Worm (Caenorhabditis elegans) whole organism, L3 larva: ENCODE data around the gene T13C2.2.

Experiments
- R02D3.7 ChIP-seq: fragments of 150-350 bp; optimal IDR thresholded peaks from 2 replicates; lab custom pipeline; 2014; ENCODE audit warnings: missing biosample characterization, missing genetic modification characterization
- ZK546.5 ChIP-seq: sonication (generic microtip); optimal IDR thresholded peaks from 2 replicates; lab custom pipeline; 2017; ENCODE audit warnings: missing biosample characterization, missing genetic modification characterization
- aly-2 ChIP-seq: fragments of 150-350 bp; optimal IDR thresholded peaks from 2 replicates; lab custom pipeline; 2014; ENCODE audit warnings: missing biosample characterization, missing genetic modification characterization
- ceh-28 ChIP-seq: fragments of 150-350 bp; optimal IDR thresholded peaks from 2 replicates; lab custom pipeline; 2014; ENCODE audit warnings: missing biosample characterization, missing genetic modification reagents, missing genetic modification characterization
- ceh-82 ChIP-seq: fragments of 150-350 bp; optimal IDR thresholded peaks from 2 replicates; lab custom pipeline; 2014; ENCODE audit warnings: missing biosample characterization, missing genetic modification characterization
- daf-12 ChIP-seq: fragments of 150-350 bp; optimal IDR thresholded peaks from 2 replicates; lab custom pipeline; 2014; ENCODE audit warnings: missing biosample characterization, missing genetic modification reagents, missing genetic modification characterization
- egl-27 ChIP-seq: sonication (generic microtip); optimal IDR thresholded peaks from 4 replicates; lab custom pipeline; 2017; ENCODE audit warnings: missing biosample characterization, missing genetic modification reagents, missing genetic modification characterization
- egl-5 ChIP-seq: fragments of 150-350 bp; optimal IDR thresholded peaks from 2 replicates; lab custom pipeline; 2017; ENCODE audit warnings: missing biosample characterization, missing genetic modification reagents, missing genetic modification characterization, inconsistent platforms
- elt-1 ChIP-seq: fragments of 150-350 bp; optimal IDR thresholded peaks from 2 replicates; lab custom pipeline; 2014; ENCODE audit warnings: missing biosample characterization, missing genetic modification characterization
- elt-2 ChIP-seq: sonication (generic microtip); optimal IDR thresholded peaks from 2 replicates; lab custom pipeline; 2016; ENCODE audit warnings: missing genetic modification reagents, mild to moderate bottlenecking, missing genetic modification characterization, missing compliant biosample characterization
- elt-3 ChIP-seq, 3 experiments: fragments of 150-350 bp in 1 of 3; sonication (generic microtip) in 2 of 3; optimal IDR thresholded peaks; 2 replicates in 2 of 3; 4 replicates in 1 of 3; lab custom pipeline; 2014 to 2017; ENCODE audit warnings: missing biosample characterization in 3 of 3, missing genetic modification characterization in 3 of 3
- fkh-2 ChIP-seq: fragments of 150-350 bp; optimal IDR thresholded peaks from 2 replicates; lab custom pipeline; 2014; ENCODE audit warnings: missing biosample characterization, missing genetic modification reagents, missing genetic modification characterization
- fos-1 ChIP-seq: fragments of 150-350 bp; optimal IDR thresholded peaks from 2 replicates; lab custom pipeline; 2014; ENCODE audit warnings: missing biosample characterization, missing genetic modification characterization
- hmg-11 ChIP-seq: sonication (generic microtip); optimal IDR thresholded peaks from 2 replicates; lab custom pipeline; 2016; ENCODE audit warnings: missing genetic modification characterization, missing compliant biosample characterization
- jun-1 ChIP-seq: fragments of 150-350 bp; optimal IDR thresholded peaks from 2 replicates; lab custom pipeline; 2014; ENCODE audit warnings: missing biosample characterization, missing genetic modification reagents, missing genetic modification characterization
- lin-39 ChIP-seq: fragments of 150-350 bp; optimal IDR thresholded peaks from 2 replicates; lab custom pipeline; 2018; ENCODE audit warnings: missing biosample characterization, missing genetic modification reagents, missing genetic modification characterization
- mdl-1 ChIP-seq: fragments of 150-350 bp; optimal IDR thresholded peaks from 2 replicates; lab custom pipeline; 2014; ENCODE audit warnings: missing biosample characterization, missing genetic modification characterization
- mml-1 ChIP-seq: fragments of 150-350 bp; sonication (generic microtip); optimal IDR thresholded peaks from 3 replicates; lab custom pipeline; 2014; ENCODE audit warnings: missing biosample characterization, missing genetic modification characterization
- nfya-1 ChIP-seq: sonication (generic microtip); optimal IDR thresholded peaks from 2 replicates; lab custom pipeline; 2017; ENCODE audit warnings: missing genetic modification characterization, mild to moderate bottlenecking, missing compliant biosample characterization, antibody characterized with exemption, moderate library complexity; ENCODE audit not compliant: insufficient read depth
- nhr-11 ChIP-seq: fragments of 150-350 bp; optimal IDR thresholded peaks from 2 replicates; lab custom pipeline; 2014; ENCODE audit warnings: missing biosample characterization, missing genetic modification characterization
- nhr-23 ChIP-seq: fragments of 150-350 bp; optimal IDR thresholded peaks from 2 replicates; lab custom pipeline; 2014; ENCODE audit warnings: missing biosample characterization, missing genetic modification reagents, missing genetic modification characterization
- nhr-25 ChIP-seq: sonication (generic microtip); optimal IDR thresholded peaks from 2 replicates; lab custom pipeline; 2017; ENCODE audit warnings: missing biosample characterization, missing genetic modification characterization
- nhr-28 ChIP-seq: fragments of 150-350 bp; optimal IDR thresholded peaks from 2 replicates; lab custom pipeline; 2014; ENCODE audit warnings: missing biosample characterization, missing genetic modification characterization
- nhr-43 ChIP-seq: sonication (generic microtip); optimal IDR thresholded peaks from 2 replicates; lab custom pipeline; 2016; ENCODE audit warnings: mild to moderate bottlenecking, missing genetic modification characterization, missing compliant biosample characterization; ENCODE audit not compliant: poor library complexity, severe bottlenecking
- pha-4 ChIP-seq: fragments of 150-350 bp; optimal IDR thresholded peaks from 2 replicates; lab custom pipeline; 2014; ENCODE audit warnings: missing biosample characterization, missing genetic modification reagents, missing genetic modification characterization
- pqm-1 ChIP-seq: fragments of 150-350 bp; optimal IDR thresholded peaks from 2 replicates; lab custom pipeline; 2017; ENCODE audit warnings: missing biosample characterization, missing genetic modification characterization, inconsistent platforms
- skn-1 ChIP-seq: fragments of 150-350 bp; optimal IDR thresholded peaks from 2 replicates; lab custom pipeline; 2014; ENCODE audit warnings: missing biosample characterization, missing genetic modification characterization
- tbx-2 ChIP-seq: sonication (generic microtip); optimal IDR thresholded peaks from 2 replicates; lab custom pipeline; 2016; ENCODE audit warnings: mild to moderate bottlenecking, missing genetic modification characterization, missing compliant biosample characterization
- unc-39 ChIP-seq: sonication (generic microtip); optimal IDR thresholded peaks from 4 replicates; lab custom pipeline; 2017; ENCODE audit warnings: missing biosample characterization, missing genetic modification characterization
- unc-62 ChIP-seq: fragments of 150-350 bp; sonication (generic microtip); optimal IDR thresholded peaks from 4 replicates; lab custom pipeline; 2014; ENCODE audit warnings: missing biosample characterization, missing genetic modification reagents, missing genetic modification characterization
- zag-1 ChIP-seq: fragments of 150-350 bp; optimal IDR thresholded peaks from 2 replicates; lab custom pipeline; 2014; ENCODE audit warnings: missing biosample characterization, missing genetic modification characterization
- ztf-11 ChIP-seq: fragments of 150-350 bp; optimal IDR thresholded peaks from 2 replicates; lab custom pipeline; 2014; ENCODE audit warnings: missing biosample characterization, missing genetic modification characterization

Gene T13C2.2

DNA sequence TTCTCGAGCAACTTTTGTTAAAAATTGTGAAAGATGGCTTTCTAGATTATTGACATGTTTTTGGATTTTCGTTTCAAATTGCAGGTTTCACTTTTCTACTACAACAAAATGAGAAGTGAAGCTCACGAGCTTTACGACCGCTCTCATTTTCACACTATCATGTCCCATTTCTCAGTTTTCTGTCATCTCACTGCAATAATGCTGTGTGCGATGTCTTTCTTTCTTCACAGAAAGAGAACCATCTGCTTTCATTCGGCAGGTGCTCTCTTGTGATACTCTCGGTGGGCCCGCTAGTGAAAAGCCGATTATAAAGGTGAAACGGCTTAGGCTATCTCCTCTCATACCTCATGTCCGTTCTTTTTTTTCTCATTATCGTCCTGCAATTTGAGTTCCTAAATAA lies 51.2 kb downstream of the T13C2.2 start:
- no peak for TF ChIP-seq pqm-1 (tag; lab: Kevin White, UChicago)
- peak; percentile 49 for TF ChIP-seq egl-5 (tag; lab: Kevin White, UChicago)

DNA sequence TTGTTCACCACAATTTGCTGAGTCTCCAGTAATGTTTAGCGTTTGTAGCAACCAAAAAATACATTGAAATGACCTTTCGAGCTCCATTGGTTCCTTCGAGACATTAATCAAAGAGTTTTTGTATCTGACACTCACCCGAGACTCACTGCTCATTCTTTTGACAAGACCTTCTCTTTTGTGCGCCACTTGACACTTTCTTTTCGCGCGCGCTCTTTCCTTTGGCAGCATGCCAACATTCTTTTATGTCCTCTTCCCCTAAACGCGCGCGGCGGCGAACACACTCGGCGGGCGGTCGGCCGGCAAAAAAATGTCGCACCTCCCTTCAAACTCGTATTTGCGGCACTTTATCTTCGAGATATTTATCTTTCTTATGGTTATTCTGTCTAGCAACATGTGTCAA lies 51.7 kb downstream of the T13C2.2 start:
- peak; percentile 28 for TF ChIP-seq nfya-1 (tag; lab: Kevin White, UChicago)
- no peak for TF ChIP-seq R02D3.7 (tag; lab: Kevin White, UChicago)
- no peak for TF ChIP-seq ztf-11
- TF ChIP-seq unc-62: peak; percentile 76
- TF ChIP-seq hmg-11 (tag; lab: Kevin White, UChicago): peak; percentile 27
- peak; percentile 27 for TF ChIP-seq pha-4
- TF ChIP-seq egl-27: peak; percentile 31
- TF ChIP-seq nhr-25 (tag; lab: Kevin White, UChicago): peak; percentile 1
- peak; percentile 73 for TF ChIP-seq lin-39 (tag; lab: Kevin White, UChicago)
- TF ChIP-seq, all 47 proteins: peak for 7

ce11 chrII:6844227-6845005 lies 52.4 kb downstream of the T13C2.2 start:
- TF ChIP-seq pha-4 (peak; percentile 69), nfya-1 (tag; lab: Kevin White, UChicago) (peak; percentile 17), fkh-2 (tag; lab: Kevin White, UChicago) (no peak), fos-1 (tag; lab: Kevin White, UChicago) (no peak), unc-62 (no peak), nhr-23 (tag; lab: Kevin White, UChicago) (peak; percentile 41), elt-1 (tag; lab: Kevin White, UChicago) (no peak)

DNA sequence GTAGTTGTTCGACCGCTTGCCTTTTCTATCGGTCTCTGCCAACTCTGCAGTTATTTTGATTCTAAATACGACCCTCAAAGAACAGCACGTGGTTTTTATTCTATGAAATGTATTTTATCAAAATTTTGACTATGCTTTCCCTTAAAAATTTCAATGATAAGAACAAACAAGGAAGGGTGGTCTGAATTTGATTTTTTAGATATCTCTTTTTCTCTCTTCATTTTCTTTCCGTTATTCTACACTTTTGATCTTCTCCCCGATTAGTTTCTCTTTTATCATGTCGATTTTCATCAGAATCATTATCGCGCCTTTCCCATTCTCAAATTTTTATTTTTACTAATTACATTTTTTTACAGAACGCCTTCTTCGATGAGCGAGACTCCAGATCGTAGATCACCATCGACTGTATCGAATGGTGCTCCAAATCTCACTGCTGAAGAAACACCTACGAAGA lies 53.0 kb downstream of the T13C2.2 start:
- TF ChIP-seq elt-2: peak; percentile 39
- no peak for TF ChIP-seq ZK546.5 (tag; lab: Kevin White, UChicago)

DNA sequence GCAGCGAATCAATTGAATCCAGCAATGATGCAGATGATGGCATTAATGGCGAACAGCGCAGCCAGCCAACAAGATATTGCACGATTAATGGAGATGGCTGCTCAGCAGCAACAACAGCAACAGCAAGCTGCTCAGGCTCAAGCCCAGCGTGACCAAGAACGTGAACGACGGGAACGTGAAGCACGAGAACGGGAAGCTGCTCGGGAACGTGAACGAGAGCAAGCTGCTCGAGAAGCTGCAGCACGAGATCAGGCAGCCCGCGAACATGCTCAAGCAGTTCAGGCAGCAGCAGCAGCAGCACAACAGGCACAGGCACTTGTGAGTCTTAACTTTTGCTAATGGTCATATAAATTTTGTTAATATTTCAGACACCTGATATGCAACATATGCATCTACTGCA lies 54.7 kb downstream of the T13C2.2 start:
- TF ChIP-seq pqm-1 (tag; lab: Kevin White, UChicago) (no peak), nhr-43 (tag; lab: Kevin White, UChicago) (no peak), ceh-82 (tag; lab: Kevin White, UChicago) (no peak)

DNA sequence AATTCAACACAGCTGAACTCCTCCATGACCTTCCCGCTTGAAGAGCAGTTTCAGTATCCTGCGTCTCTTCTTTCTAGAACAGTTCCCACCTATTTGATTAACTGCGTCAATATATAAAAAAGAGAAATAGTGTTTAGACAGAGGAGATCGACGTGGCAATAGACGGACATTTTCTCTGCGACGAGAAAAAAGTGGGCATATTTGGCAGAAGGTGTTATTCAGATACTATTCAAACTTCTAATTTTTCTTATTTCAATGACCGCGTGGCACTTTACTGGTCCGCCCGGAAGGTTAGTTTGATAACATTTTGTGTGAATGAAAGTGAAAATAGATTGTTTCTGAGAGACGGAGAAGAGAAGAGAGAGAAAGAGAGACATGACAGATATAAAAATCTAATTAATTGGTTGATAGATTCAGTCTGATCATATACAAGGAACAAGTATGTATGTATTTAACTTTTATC lies 56.0 kb downstream of the T13C2.2 start, which contains the start of gene tbc-6:
tbc-6 (plus strand) TSS at position 208 of the 463 bp plus-strand sequence.
- TF ChIP-seq jun-1 (peak; percentile 90), egl-27 (peak; percentile 61), zag-1 (tag; lab: Kevin White, UChicago) (no peak), ceh-28 (peak; percentile 34), mdl-1 (tag; lab: Kevin White, UChicago) (peak; percentile 22), nhr-28 (tag; lab: Kevin White, UChicago) (no peak), nhr-23 (tag; lab: Kevin White, UChicago) (peak; percentile 84), aly-2 (tag; lab: Kevin White, UChicago) (peak; percentile 55), nhr-11 (no peak), R02D3.7 (tag; lab: Kevin White, UChicago) (peak; percentile 64), nhr-43 (tag; lab: Kevin White, UChicago) (peak; percentile 81), pqm-1 (tag; lab: Kevin White, UChicago) (peak; percentile 27), nfya-1 (tag; lab: Kevin White, UChicago) (peak; percentile 30), mml-1 (tag; lab: Kevin White, UChicago) (no peak), unc-39 (tag; lab: Kevin White, UChicago) (no peak), pha-4 (peak; percentile 78), tbx-2 (tag; lab: Kevin White, UChicago) (no peak), elt-3 (tag; optimal IDR thresholded peaks at IDR 0.05; lab: Kevin White, UChicago) (peak in 2 of 3 experiments; percentile 7 to 33), nhr-25 (tag; lab: Kevin White, UChicago) (peak; percentile 66), daf-12 (tag; lab: Kevin White, UChicago) (no peak), elt-2 (peak; percentile 53), skn-1 (tag; lab: Kevin White, UChicago) (no peak)
